Fruit fly (Drosophila melanogaster): ENCODE results near the gene Kah.

The Kah gene

DNA sequence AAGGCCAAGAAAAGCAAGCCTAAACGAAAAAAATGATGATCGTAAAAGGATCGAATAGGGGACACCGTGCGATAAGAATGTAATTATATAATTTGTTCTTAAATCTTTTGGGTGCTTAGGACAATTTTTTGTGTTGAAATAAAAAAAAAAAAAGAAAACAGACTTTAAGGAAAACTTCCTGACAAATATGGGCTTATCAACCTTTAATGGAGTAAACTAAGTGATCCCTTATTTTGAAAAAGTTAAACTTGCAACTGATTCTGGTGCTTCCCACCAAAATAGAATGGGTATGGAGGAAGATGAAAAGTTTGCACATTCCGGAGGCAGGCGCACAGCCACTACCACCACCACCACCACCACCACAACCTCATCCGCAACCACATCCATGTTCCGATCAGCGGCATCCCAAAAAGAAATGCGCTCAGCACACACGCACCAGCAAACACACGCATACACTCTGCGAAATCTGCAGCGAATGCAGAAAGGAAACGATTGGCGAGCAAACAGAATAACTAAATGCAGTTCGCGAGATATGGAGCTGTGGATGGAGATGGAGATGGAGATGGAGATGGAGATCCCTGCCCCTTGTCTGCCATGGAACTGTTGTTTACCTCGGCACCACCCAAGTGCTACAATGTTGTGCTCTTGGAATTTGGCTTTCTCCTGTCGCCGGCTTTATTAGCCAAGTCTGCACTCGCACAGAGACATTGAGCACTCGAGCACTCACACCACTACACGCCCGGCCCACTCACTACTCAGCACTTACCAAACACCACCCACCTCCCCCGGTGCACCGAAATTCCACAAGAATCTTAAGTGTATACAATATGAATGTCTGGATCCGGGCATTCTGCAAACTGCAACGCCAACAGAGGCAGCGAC lies 30.6 kb upstream of the Kah start:
- TF ChIP-seq CG12605 (GFP tag; IDR thresholded peaks at IDR 0.05) (peak; percentile 53), Ets98B (GFP tag; IDR thresholded peaks at IDR 0.05) (no peak), Pif1B (GFP tag; optimal IDR thresholded peaks at IDR 0.05) (peak; percentile 78), CG17806 (tag; optimal IDR thresholded peaks at IDR 0.05) (peak; percentile 87), CG10348 (GFP tag; IDR thresholded peaks at IDR 0.05) (no peak), CG8301 (tag; optimal IDR thresholded peaks at IDR 0.05) (peak; percentile 79), Snoo (tag; optimal IDR thresholded peaks at IDR 0.05) (peak; percentile 79), gl (tag; optimal IDR thresholded peaks at IDR 0.05) (peak; percentile 22), CG9948 (tag; optimal IDR thresholded peaks at IDR 0.05) (peak; percentile 88), CG14655 (GFP tag; optimal IDR thresholded peaks at IDR 0.05) (peak; percentile 89), CG32121 (GFP tag; IDR thresholded peaks at IDR 0.05) (no peak), CG4496 (GFP tag; IDR thresholded peaks at IDR 0.05) (0 out of 3 replicates have a peak, but pooled peaks have one; percentile 10), D1 (tag; optimal IDR thresholded peaks at IDR 0.05) (peak; percentile 74), CG34367 (tag; optimal IDR thresholded peaks at IDR 0.05) (peak; percentile 80), fd96Ca (GFP tag; IDR thresholded peaks at IDR 0.05) (no peak), CG8159 (tag; optimal IDR thresholded peaks at IDR 0.05) (peak; percentile 90), rn (GFP tag; IDR thresholded peaks at IDR 0.05) (no peak), CG13204 (GFP tag; optimal IDR thresholded peaks at IDR 0.05) (no peak), CG15710 (tag; optimal IDR thresholded peaks at IDR 0.05) (peak; percentile 83), EcR (GFP tag; optimal IDR thresholded peaks at IDR 0.05) (no peak), Pif1A (GFP tag; optimal IDR thresholded peaks at IDR 0.05) (peak; percentile 75)

DNA sequence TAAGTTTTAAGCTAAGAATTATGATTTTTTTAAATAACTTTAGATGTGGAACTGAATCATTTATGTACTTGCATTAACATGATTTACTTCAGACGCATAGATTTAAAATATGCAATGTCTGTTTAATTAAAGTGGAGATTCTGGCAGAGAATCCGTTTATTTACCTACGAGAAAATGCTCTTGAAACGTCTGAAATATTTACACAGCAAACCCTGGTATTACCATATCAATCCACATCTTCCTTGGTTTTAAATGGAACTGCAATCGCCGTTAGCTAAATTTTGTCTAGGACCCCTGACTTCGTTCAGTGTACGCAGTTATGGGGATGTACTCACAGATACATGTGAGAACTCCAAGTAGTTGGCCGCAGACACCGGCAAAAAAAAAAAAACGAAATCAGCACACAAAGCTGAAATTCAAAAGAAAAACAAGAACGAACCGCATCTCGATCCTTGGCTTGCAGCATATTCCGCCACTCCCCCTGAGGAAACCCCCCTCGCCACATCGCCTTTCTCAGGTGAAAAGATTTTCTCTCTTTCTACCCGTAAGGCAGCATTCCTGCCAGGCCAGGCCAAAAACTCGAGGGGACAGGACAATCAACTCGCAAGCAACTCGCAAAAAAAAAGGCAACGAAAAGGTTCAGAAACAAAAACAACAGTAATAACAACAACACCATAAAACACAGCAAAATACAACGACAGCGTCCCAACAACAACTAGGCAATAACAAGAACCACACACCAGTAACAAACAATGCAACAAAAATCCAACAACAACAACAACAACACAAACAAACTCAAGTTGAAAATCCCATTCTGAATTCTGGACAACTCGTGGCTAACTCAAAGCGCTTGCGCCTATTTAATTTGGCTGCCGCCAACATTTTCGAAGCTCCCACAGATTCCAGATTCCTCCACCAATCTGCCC lies 29.5 kb upstream of the Kah start:
- TF ChIP-seq CG32121 (GFP tag; IDR thresholded peaks at IDR 0.05) (no peak), gl (tag; optimal IDR thresholded peaks at IDR 0.05) (peak; percentile 4), CG15710 (tag; optimal IDR thresholded peaks at IDR 0.05) (peak; percentile 87), CG13204 (GFP tag; optimal IDR thresholded peaks at IDR 0.05) (peak; percentile 38), CG8159 (tag; optimal IDR thresholded peaks at IDR 0.05) (peak; percentile 90), Snoo (tag; optimal IDR thresholded peaks at IDR 0.05) (peak; percentile 94), Ets98B (GFP tag; IDR thresholded peaks at IDR 0.05) (peak; percentile 10; the same call in 1 of the 2 replicates), rn (GFP tag; IDR thresholded peaks at IDR 0.05) (peak; percentile 18; the same call in 1 of the 2 replicates), CG12605 (GFP tag; IDR thresholded peaks at IDR 0.05) (no peak), Pif1B (GFP tag; optimal IDR thresholded peaks at IDR 0.05) (peak; percentile 78), Pif1A (GFP tag; optimal IDR thresholded peaks at IDR 0.05) (peak; percentile 81), D1 (tag; optimal IDR thresholded peaks at IDR 0.05) (peak; percentile 65), EcR (GFP tag; optimal IDR thresholded peaks at IDR 0.05) (peak; percentile 88), CG4496 (GFP tag; IDR thresholded peaks at IDR 0.05) (no peak), CG34367 (tag; optimal IDR thresholded peaks at IDR 0.05) (peak; percentile 80), CG10348 (GFP tag; IDR thresholded peaks at IDR 0.05) (no peak), CG9948 (tag; optimal IDR thresholded peaks at IDR 0.05) (peak; percentile 82), CG17806 (tag; optimal IDR thresholded peaks at IDR 0.05) (peak; percentile 79), CG14655 (GFP tag; optimal IDR thresholded peaks at IDR 0.05) (peak; percentile 92), CG8301 (tag; optimal IDR thresholded peaks at IDR 0.05) (peak; percentile 82), fd96Ca (GFP tag; IDR thresholded peaks at IDR 0.05) (0 out of 3 replicates have a peak, but pooled peaks have one; percentile 57)

DNA sequence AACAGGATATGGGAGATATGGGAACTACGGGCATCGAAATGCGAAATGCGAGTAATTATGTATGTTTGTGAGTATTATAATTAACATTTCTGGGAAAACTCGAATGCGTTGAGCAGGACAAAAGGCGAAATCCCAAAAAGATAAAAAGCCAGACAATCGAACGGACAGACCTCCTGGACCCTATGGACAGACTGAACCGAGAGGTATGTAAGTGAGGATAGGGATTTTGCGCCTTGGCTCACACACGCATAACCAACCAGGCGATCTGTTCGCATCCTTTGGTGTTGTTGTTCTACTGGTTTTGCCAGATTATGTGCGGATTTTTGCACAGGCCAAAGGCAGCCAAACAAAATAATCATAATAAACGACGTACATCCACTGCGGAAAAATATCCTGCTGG lies 28.9 kb upstream of the Kah start:
- TF ChIP-seq CG8301 (tag; optimal IDR thresholded peaks at IDR 0.05), result no peak
- TF ChIP-seq Snoo (tag; optimal IDR thresholded peaks at IDR 0.05), result no peak
- TF ChIP-seq Pif1B (GFP tag; optimal IDR thresholded peaks at IDR 0.05), result no peak
- no peak for TF ChIP-seq fd96Ca (GFP tag; IDR thresholded peaks at IDR 0.05)
- no peak for TF ChIP-seq rn (GFP tag; IDR thresholded peaks at IDR 0.05)
- TF ChIP-seq Pif1A (GFP tag; optimal IDR thresholded peaks at IDR 0.05), result no peak
- TF ChIP-seq CG15710 (tag; optimal IDR thresholded peaks at IDR 0.05), result no peak
- no peak for TF ChIP-seq CG4496 (GFP tag; IDR thresholded peaks at IDR 0.05)
- TF ChIP-seq CG34367 (tag; optimal IDR thresholded peaks at IDR 0.05), result no peak
- TF ChIP-seq EcR (GFP tag; optimal IDR thresholded peaks at IDR 0.05), result no peak
- no peak for TF ChIP-seq CG17806 (tag; optimal IDR thresholded peaks at IDR 0.05)
- no peak for TF ChIP-seq CG9948 (tag; optimal IDR thresholded peaks at IDR 0.05)
- TF ChIP-seq D1 (tag; optimal IDR thresholded peaks at IDR 0.05), result no peak
- no peak for TF ChIP-seq CG14655 (GFP tag; optimal IDR thresholded peaks at IDR 0.05)
- no peak for TF ChIP-seq CG8159 (tag; optimal IDR thresholded peaks at IDR 0.05)
- no peak for TF ChIP-seq Ets98B (GFP tag; IDR thresholded peaks at IDR 0.05)
- no peak for TF ChIP-seq CG12605 (GFP tag; IDR thresholded peaks at IDR 0.05)
- no peak for TF ChIP-seq CG32121 (GFP tag; IDR thresholded peaks at IDR 0.05)

DNA sequence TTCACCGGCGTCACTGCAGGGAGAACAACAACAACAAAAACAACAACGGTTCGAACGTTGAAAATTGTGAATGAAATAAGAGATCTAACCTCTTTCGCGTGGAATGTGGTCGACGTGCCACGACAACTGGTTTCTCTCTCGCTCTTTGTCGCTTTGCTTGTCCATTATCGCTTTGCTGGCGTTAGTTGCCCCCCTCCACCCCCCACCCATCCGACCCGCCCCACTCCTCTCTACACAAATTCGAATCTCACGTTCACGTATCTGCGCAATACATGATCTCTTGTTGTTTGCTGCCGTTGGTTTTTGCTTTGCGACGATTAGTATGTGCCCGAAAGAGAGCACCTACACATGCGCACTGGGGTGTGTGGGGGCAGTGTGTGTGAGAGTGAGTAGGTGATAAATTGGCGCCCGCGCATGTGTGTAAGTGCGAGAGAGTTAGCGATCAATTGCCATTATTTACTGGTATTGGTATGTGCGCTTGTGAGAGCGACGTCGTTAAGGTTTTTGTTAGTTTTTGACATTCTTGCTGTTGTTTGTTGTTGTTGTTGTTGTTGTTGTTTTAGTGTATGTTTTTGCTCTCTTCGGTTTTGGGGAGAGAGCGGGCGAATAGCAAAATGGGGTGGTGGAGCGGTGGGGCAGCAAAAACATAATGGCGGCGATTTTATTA lies 27.5 kb upstream of the Kah start:
- no peak for TF ChIP-seq CG34367 (tag; optimal IDR thresholded peaks at IDR 0.05)
- TF ChIP-seq Pif1B (GFP tag; optimal IDR thresholded peaks at IDR 0.05), result no peak
- no peak for TF ChIP-seq Pif1A (GFP tag; optimal IDR thresholded peaks at IDR 0.05)
- TF ChIP-seq CG10348 (GFP tag; IDR thresholded peaks at IDR 0.05), result no peak
- TF ChIP-seq rn (GFP tag; IDR thresholded peaks at IDR 0.05), result no peak
- no peak for TF ChIP-seq CG8159 (tag; optimal IDR thresholded peaks at IDR 0.05)
- peak; percentile 39; the same call in 1 of the 2 replicates for TF ChIP-seq CG12605 (GFP tag; IDR thresholded peaks at IDR 0.05)
- peak; percentile 83 for TF ChIP-seq CG32121 (GFP tag; IDR thresholded peaks at IDR 0.05)
- TF ChIP-seq Ets98B (GFP tag; IDR thresholded peaks at IDR 0.05), result peak; percentile 68
- TF ChIP-seq CG14655 (GFP tag; optimal IDR thresholded peaks at IDR 0.05), result no peak
- TF ChIP-seq D1 (tag; optimal IDR thresholded peaks at IDR 0.05), result no peak
- TF ChIP-seq EcR (GFP tag; optimal IDR thresholded peaks at IDR 0.05), result peak; percentile 34
- no peak for TF ChIP-seq CG15710 (tag; optimal IDR thresholded peaks at IDR 0.05)
- TF ChIP-seq CG13204 (GFP tag; optimal IDR thresholded peaks at IDR 0.05), result peak; percentile 25
- no peak for TF ChIP-seq CG8301 (tag; optimal IDR thresholded peaks at IDR 0.05)
- no peak for TF ChIP-seq Snoo (tag; optimal IDR thresholded peaks at IDR 0.05)
- TF ChIP-seq fd96Ca (GFP tag; IDR thresholded peaks at IDR 0.05), result peak; percentile 89
- no peak for TF ChIP-seq CG17806 (tag; optimal IDR thresholded peaks at IDR 0.05)
- TF ChIP-seq CG4496 (GFP tag; IDR thresholded peaks at IDR 0.05), result peak; percentile 65; the same call in 2 of the 3 replicates
- TF ChIP-seq CG9948 (tag; optimal IDR thresholded peaks at IDR 0.05), result no peak
- no peak for TF ChIP-seq gl (tag; optimal IDR thresholded peaks at IDR 0.05)
